Worm (Caenorhabditis elegans): ENCODE results near the gene F19C6.4.

DNA sequence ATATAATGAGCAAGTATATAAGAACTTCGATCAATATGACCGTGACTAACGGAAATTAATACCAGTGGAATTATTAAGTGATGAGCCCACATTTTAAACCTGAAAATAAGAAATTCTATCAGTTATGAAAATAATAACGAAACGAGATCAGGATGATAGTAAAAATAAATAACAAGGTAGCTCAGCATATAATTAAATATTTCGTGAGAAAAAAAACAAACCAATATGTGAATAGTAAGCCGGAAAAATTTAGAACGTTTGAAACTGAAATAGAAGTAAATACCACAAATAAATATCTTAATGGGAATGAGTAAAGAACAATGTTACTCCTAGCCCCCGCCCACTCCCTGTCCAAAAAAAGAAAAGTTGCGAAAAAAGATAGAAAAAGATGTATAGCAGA is 9.2 kb downstream of the F19C6.4 start, which contains the start of gene F19C6.3:
- TF ChIP-seq pha-4 (tag; optimal IDR thresholded peaks at IDR 0.05) (no peak), lsy-2 (tag; optimal IDR thresholded peaks at IDR 0.05) (no peak), blmp-1 (tag; optimal IDR thresholded peaks at IDR 0.05) (no peak), unc-62 (GFP tag; optimal IDR thresholded peaks at IDR 0.05) (no peak), mls-2 (tag; optimal IDR thresholded peaks at IDR 0.05) (no peak)

All from whole organism, mixed stage, embryonic.